Worm (Caenorhabditis elegans): ENCODE data around the gene Y45F3A.9.

DNA sequence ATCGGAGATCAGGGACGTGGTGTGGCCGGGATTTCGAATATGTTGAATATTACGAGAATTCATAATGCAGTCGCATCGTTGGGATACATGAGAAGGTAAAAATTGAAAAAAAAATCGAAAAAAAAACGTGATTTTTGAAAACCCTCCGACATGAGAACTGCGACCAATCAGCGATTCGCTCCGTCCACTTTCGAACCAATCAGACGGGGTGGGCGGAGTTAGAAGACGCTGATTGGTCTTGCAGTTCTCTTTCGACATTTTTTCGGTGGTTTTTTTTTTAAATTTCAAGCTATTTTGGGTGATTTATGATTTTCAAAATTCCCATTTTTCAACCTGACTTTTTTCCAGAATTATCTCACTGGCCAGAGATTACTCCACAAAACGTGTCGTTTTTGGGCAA lies 25.7 kb downstream of the Y45F3A.9 start:
- TF ChIP-seq ceh-34 (tag; optimal IDR thresholded peaks at IDR 0.05) (no peak), unc-55 (GFP tag; optimal IDR thresholded peaks at IDR 0.05) (no peak), pha-4 (tag; optimal IDR thresholded peaks at IDR 0.05) (no peak), unc-86 (tag; optimal IDR thresholded peaks at IDR 0.05) (no peak), hlh-8 (tag; optimal IDR thresholded peaks at IDR 0.05) (no peak), ceh-24 (tag; optimal IDR thresholded peaks at IDR 0.05) (no peak), nhr-11 (tag; optimal IDR thresholded peaks at IDR 0.05) (no peak), gmeb-2 (tag; optimal IDR thresholded peaks at IDR 0.05) (no peak), hlh-30 (tag; optimal IDR thresholded peaks at IDR 0.05; ENCODE audit: insufficient read depth) (no peak), fkh-10 (GFP tag; optimal IDR thresholded peaks at IDR 0.05) (no peak), ceh-19 (GFP tag; optimal IDR thresholded peaks at IDR 0.05) (no peak), ama-1 (optimal IDR thresholded peaks at IDR 0.05) (no peak), tbx-2 (tag; optimal IDR thresholded peaks at IDR 0.05) (no peak)

Measured in whole organism, late embryonic.